Worm (Caenorhabditis elegans): Measurements from ENCODE around the gene ufd-2.

DNA sequence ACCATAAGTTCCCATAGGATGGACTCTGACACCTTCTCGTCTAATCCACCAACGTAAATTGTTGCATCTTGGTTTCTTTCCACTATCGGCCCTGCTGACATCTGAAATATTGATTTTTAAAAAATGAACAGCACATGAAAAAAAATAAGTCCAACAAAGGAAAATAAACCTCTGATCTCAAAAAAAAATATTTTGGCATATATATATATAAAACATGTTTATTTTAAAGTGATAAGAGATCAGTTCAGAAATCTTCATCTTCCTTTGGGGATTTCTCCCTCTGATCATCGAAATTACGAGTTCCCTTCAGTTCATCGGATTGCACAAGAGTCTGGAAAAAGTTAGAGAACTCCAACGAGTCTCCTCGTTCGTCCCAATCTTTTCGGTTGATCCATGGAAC, 26.9 kb upstream of the ufd-2 start, which contains the start of gene sap-49:
- TF ChIP-seq ceh-82 (tag; optimal IDR thresholded peaks at IDR 0.05): no peak
- no peak for TF ChIP-seq aly-2 (tag; optimal IDR thresholded peaks at IDR 0.05)
- no peak for TF ChIP-seq fkh-10 (GFP tag; optimal IDR thresholded peaks at IDR 0.05)
- no peak for TF ChIP-seq mep-1 (tag; optimal IDR thresholded peaks at IDR 0.05)
- no peak for TF ChIP-seq ama-1 (optimal IDR thresholded peaks at IDR 0.05)
- no peak for TF ChIP-seq nhr-28 (tag; optimal IDR thresholded peaks at IDR 0.05)
- TF ChIP-seq aha-1 (tag; optimal IDR thresholded peaks at IDR 0.05): no peak
- no peak for TF ChIP-seq efl-1 (optimal IDR thresholded peaks at IDR 0.05)
- TF ChIP-seq efl-1 (GFP tag; optimal IDR thresholded peaks at IDR 0.05 in 1 of 2): no peak
- no peak for TF ChIP-seq elt-3 (tag; optimal IDR thresholded peaks at IDR 0.05)
- no peak for TF ChIP-seq Y116A8C.19 (tag; optimal IDR thresholded peaks at IDR 0.05; ENCODE audit: borderline replicate concordance)
